Worm (Caenorhabditis elegans) whole organism, L3 larva: Measurements from ENCODE around the gene prdh-1.

ENCODE experiments used
- R02D3.7 ChIP-seq: fragments of 150-350 bp; optimal IDR thresholded peaks from 2 replicates; lab custom pipeline; 2014; ENCODE audit warnings: missing biosample characterization, missing genetic modification characterization
- ZK546.5 ChIP-seq: sonication (generic microtip); optimal IDR thresholded peaks from 2 replicates; lab custom pipeline; 2017; ENCODE audit warnings: missing biosample characterization, missing genetic modification characterization
- ama-1 ChIP-seq: fragments of 150-350 bp; optimal IDR thresholded peaks from 2 replicates; lab custom pipeline; 2018
- ceh-16 ChIP-seq: sonication (generic microtip); optimal IDR thresholded peaks from 2 replicates; lab custom pipeline; 2017; ENCODE audit warnings: missing biosample characterization, missing genetic modification characterization
- ceh-28 ChIP-seq: fragments of 150-350 bp; optimal IDR thresholded peaks from 2 replicates; lab custom pipeline; 2014; ENCODE audit warnings: missing biosample characterization, missing genetic modification reagents, missing genetic modification characterization
- ceh-82 ChIP-seq: fragments of 150-350 bp; optimal IDR thresholded peaks from 2 replicates; lab custom pipeline; 2014; ENCODE audit warnings: missing biosample characterization, missing genetic modification characterization
- ceh-9 ChIP-seq: sonication (generic microtip); optimal IDR thresholded peaks from 2 replicates; lab custom pipeline; 2018; ENCODE audit warnings: missing biosample characterization, missing genetic modification characterization
- daf-12 ChIP-seq: fragments of 150-350 bp; optimal IDR thresholded peaks from 2 replicates; lab custom pipeline; 2014; ENCODE audit warnings: missing biosample characterization, missing genetic modification reagents, missing genetic modification characterization
- egl-27 ChIP-seq: sonication (generic microtip); optimal IDR thresholded peaks from 4 replicates; lab custom pipeline; 2017; ENCODE audit warnings: missing biosample characterization, missing genetic modification reagents, missing genetic modification characterization
- elt-1 ChIP-seq: fragments of 150-350 bp; optimal IDR thresholded peaks from 2 replicates; lab custom pipeline; 2014; ENCODE audit warnings: missing biosample characterization, missing genetic modification characterization
- eor-1 ChIP-seq, 2 experiments: fragments of 150-350 bp; optimal IDR thresholded peaks; 2 replicates each; lab custom pipeline; 2014 to 2018; ENCODE audit warnings: missing biosample characterization in 2 of 2, missing genetic modification characterization in 2 of 2
- fos-1 ChIP-seq: fragments of 150-350 bp; optimal IDR thresholded peaks from 2 replicates; lab custom pipeline; 2014; ENCODE audit warnings: missing biosample characterization, missing genetic modification characterization
- hmg-11 ChIP-seq: sonication (generic microtip); optimal IDR thresholded peaks from 2 replicates; lab custom pipeline; 2016; ENCODE audit warnings: missing genetic modification characterization, missing compliant biosample characterization
- jun-1 ChIP-seq: fragments of 150-350 bp; optimal IDR thresholded peaks from 2 replicates; lab custom pipeline; 2014; ENCODE audit warnings: missing biosample characterization, missing genetic modification reagents, missing genetic modification characterization
- lin-15B ChIP-seq: fragments of 150-350 bp; optimal IDR thresholded peaks from 2 replicates; lab custom pipeline; 2014; ENCODE audit warnings: missing biosample characterization, missing genetic modification characterization
- lin-39 ChIP-seq: fragments of 150-350 bp; optimal IDR thresholded peaks from 2 replicates; lab custom pipeline; 2018; ENCODE audit warnings: missing biosample characterization, missing genetic modification reagents, missing genetic modification characterization
- lsy-12 ChIP-seq: sonication (generic microtip); optimal IDR thresholded peaks from 2 replicates; lab custom pipeline; 2016; ENCODE audit warnings: mild to moderate bottlenecking, missing genetic modification characterization, missing compliant biosample characterization
- mdl-1 ChIP-seq: fragments of 150-350 bp; optimal IDR thresholded peaks from 2 replicates; lab custom pipeline; 2014; ENCODE audit warnings: missing biosample characterization, missing genetic modification characterization
- mml-1 ChIP-seq: fragments of 150-350 bp; sonication (generic microtip); optimal IDR thresholded peaks from 3 replicates; lab custom pipeline; 2014; ENCODE audit warnings: missing biosample characterization, missing genetic modification characterization
- nfya-1 ChIP-seq: sonication (generic microtip); optimal IDR thresholded peaks from 2 replicates; lab custom pipeline; 2017; ENCODE audit warnings: missing genetic modification characterization, mild to moderate bottlenecking, missing compliant biosample characterization, antibody characterized with exemption, moderate library complexity; ENCODE audit not compliant: insufficient read depth
- nhr-12 ChIP-seq: fragments of 150-350 bp; optimal IDR thresholded peaks from 2 replicates; lab custom pipeline; 2014; ENCODE audit warnings: missing biosample characterization, missing genetic modification characterization
- nhr-23 ChIP-seq: fragments of 150-350 bp; optimal IDR thresholded peaks from 2 replicates; lab custom pipeline; 2014; ENCODE audit warnings: missing biosample characterization, missing genetic modification reagents, missing genetic modification characterization
- nhr-237 ChIP-seq: fragments of 150-350 bp; optimal IDR thresholded peaks from 2 replicates; lab custom pipeline; 2014; ENCODE audit warnings: missing biosample characterization, missing genetic modification characterization
- nhr-28 ChIP-seq: fragments of 150-350 bp; optimal IDR thresholded peaks from 2 replicates; lab custom pipeline; 2014; ENCODE audit warnings: missing biosample characterization, missing genetic modification characterization
- nhr-43 ChIP-seq: sonication (generic microtip); optimal IDR thresholded peaks from 2 replicates; lab custom pipeline; 2016; ENCODE audit warnings: mild to moderate bottlenecking, missing genetic modification characterization, missing compliant biosample characterization; ENCODE audit not compliant: poor library complexity, severe bottlenecking
- nhr-76 ChIP-seq: fragments of 150-350 bp; sonication (generic microtip); optimal IDR thresholded peaks from 5 replicates; lab custom pipeline; 2014; ENCODE audit warnings: missing biosample characterization, missing genetic modification characterization
- nhr-77 ChIP-seq: fragments of 150-350 bp; optimal IDR thresholded peaks from 2 replicates; lab custom pipeline; 2014; ENCODE audit warnings: missing biosample characterization, missing genetic modification characterization
- pha-4 ChIP-seq: fragments of 150-350 bp; optimal IDR thresholded peaks from 2 replicates; lab custom pipeline; 2014; ENCODE audit warnings: missing biosample characterization, missing genetic modification reagents, missing genetic modification characterization
- pqm-1 ChIP-seq: fragments of 150-350 bp; optimal IDR thresholded peaks from 2 replicates; lab custom pipeline; 2017; ENCODE audit warnings: missing biosample characterization, missing genetic modification characterization, inconsistent platforms
- skn-1 ChIP-seq: fragments of 150-350 bp; optimal IDR thresholded peaks from 2 replicates; lab custom pipeline; 2014; ENCODE audit warnings: missing biosample characterization, missing genetic modification characterization
- snpc-4 ChIP-seq: fragments of 150-350 bp; optimal IDR thresholded peaks from 2 replicates; lab custom pipeline; 2014; ENCODE audit warnings: missing biosample characterization, missing genetic modification characterization
- unc-39 ChIP-seq: sonication (generic microtip); optimal IDR thresholded peaks from 4 replicates; lab custom pipeline; 2017; ENCODE audit warnings: missing biosample characterization, missing genetic modification characterization
- ztf-4 ChIP-seq: fragments of 150-350 bp; optimal IDR thresholded peaks from 2 replicates; lab custom pipeline; 2014; ENCODE audit warnings: missing biosample characterization, missing genetic modification characterization

Gene prdh-1

ce11 chrIV:13865172-13865571 lies 11.2 kb downstream of the prdh-1 start, which contains the start of gene vamp-8:
Gene vamp-8, minus strand, starts transcription at chrIV:13865196.
- TF ChIP-seq pha-4 (tag; lab: Kevin White, UChicago) (peak; percentile 100), lin-15B (tag; lab: Kevin White, UChicago) (no peak)

- TF ChIP-seq nhr-77 (tag; lab: Kevin White, UChicago) = no peak
- TF ChIP-seq nhr-28 (tag; lab: Kevin White, UChicago) = no peak
- TF ChIP-seq nhr-23 (tag; lab: Kevin White, UChicago) = no peak
- TF ChIP-seq ama-1 (lab: Kevin White, UChicago) = no peak
- TF ChIP-seq unc-39 (tag; lab: Kevin White, UChicago) = no peak
- TF ChIP-seq pqm-1 (tag; lab: Kevin White, UChicago) = no peak
- TF ChIP-seq nhr-12 (tag; lab: Kevin White, UChicago) = no peak
- TF ChIP-seq lin-39 = no peak
- no peak for TF ChIP-seq mdl-1 (tag; lab: Kevin White, UChicago)
Measured at ce11 chrIV:13860459-13860858, 16.0 kb downstream of the prdh-1 start.

ce11 chrIV:13838296-13838695 lies 38.1 kb downstream of the prdh-1 start:
- TF ChIP-seq ceh-28 (tag; lab: Kevin White, UChicago) (no peak), eor-1 (tag; optimal IDR thresholded peaks at IDR 0.05; lab: Kevin White, UChicago) (no peak), R02D3.7 (tag; lab: Kevin White, UChicago) (no peak), skn-1 (tag; lab: Kevin White, UChicago) (no peak), lin-39 (no peak)
- TF ChIP-seq, all 47 proteins: peak for 0

- TF ChIP-seq nhr-28 (tag; lab: Kevin White, UChicago) (no peak), daf-12 (tag; lab: Kevin White, UChicago) (no peak), hmg-11 (tag; lab: Kevin White, UChicago) (no peak), mml-1 (tag; lab: Kevin White, UChicago) (no peak), lin-15B (tag; lab: Kevin White, UChicago) (no peak), ZK546.5 (tag; lab: Kevin White, UChicago) (no peak), nhr-237 (no peak), nhr-43 (tag; lab: Kevin White, UChicago) (no peak), nfya-1 (tag; lab: Kevin White, UChicago) (no peak), nhr-77 (tag; lab: Kevin White, UChicago) (no peak), snpc-4 (tag; lab: Kevin White, UChicago) (no peak), elt-1 (no peak), ceh-82 (tag; lab: Kevin White, UChicago) (no peak), egl-27 (tag; lab: Kevin White, UChicago) (no peak)
- TF ChIP-seq, all 47 proteins: peak for 0
Measured at ce11 chrIV:13836290-13836689, 40.1 kb downstream of the prdh-1 start, which contains the start of gene H08M01.1. Gene H08M01.1, minus strand, starts transcription at chrIV:13836390.

ce11 chrIV:13834394-13835129 lies 41.9 kb downstream of the prdh-1 start:
- TF ChIP-seq nhr-76 (tag; lab: Kevin White, UChicago) = no peak
- TF ChIP-seq ZK546.5 (tag; lab: Kevin White, UChicago) = no peak
- no peak for TF ChIP-seq fos-1 (tag; lab: Kevin White, UChicago)
- TF ChIP-seq snpc-4 (tag; lab: Kevin White, UChicago) = no peak
- no peak for TF ChIP-seq ceh-16 (tag; lab: Kevin White, UChicago)
- TF ChIP-seq elt-1 = no peak
- TF ChIP-seq daf-12 (tag; lab: Kevin White, UChicago) = no peak
- no peak for TF ChIP-seq ceh-9 (tag; lab: Kevin White, UChicago)
- no peak for TF ChIP-seq nhr-28 (tag; lab: Kevin White, UChicago)
- no peak for TF ChIP-seq pqm-1 (tag; lab: Kevin White, UChicago)
- no peak for TF ChIP-seq jun-1 (tag; lab: Kevin White, UChicago)
- TF ChIP-seq nhr-12 (tag; lab: Kevin White, UChicago) = no peak
- TF ChIP-seq egl-27 (tag; lab: Kevin White, UChicago) = no peak
- no peak for TF ChIP-seq lsy-12 (tag; lab: Kevin White, UChicago)
- TF ChIP-seq nhr-77 (tag; lab: Kevin White, UChicago) = no peak
- TF ChIP-seq nhr-23 (tag; lab: Kevin White, UChicago) = no peak
- no peak for TF ChIP-seq ceh-82 (tag; lab: Kevin White, UChicago)
- TF ChIP-seq ztf-4 = no peak
- no peak for TF ChIP-seq ama-1 (lab: Kevin White, UChicago)
